Fruit fly (Drosophila melanogaster) whole organism, prepupa: ENCODE measurements around the gene CG40045.

Experiments used
- Blimp-1 ChIP-seq: fragments of 200-800 bp; sonication (Bioruptor generic); optimal IDR thresholded peaks from 3 replicates; lab custom pipeline; 2017; ENCODE audit warnings: missing biosample characterization, missing genetic modification characterization, mild to moderate bottlenecking, moderate library complexity, missing genetic modification reagents
- CG6276 ChIP-seq: fragments of 200-800 bp; sonication (Bioruptor generic); optimal IDR thresholded peaks from 2 replicates; lab custom pipeline; 2017; ENCODE audit warnings: missing biosample characterization, mild to moderate bottlenecking, missing genetic modification characterization
- Eip75B ChIP-seq: fragments of 200-800 bp; sonication (Bioruptor generic); optimal IDR thresholded peaks from 3 replicates; lab custom pipeline; 2016; ENCODE audit warnings: missing biosample characterization, missing genetic modification characterization
- Hr38 ChIP-seq: sonication (Bioruptor generic); optimal IDR thresholded peaks from 2 replicates; lab custom pipeline; 2016; ENCODE audit warnings: missing biosample characterization, missing genetic modification characterization
- esn ChIP-seq: fragments of 200-800 bp; sonication (Bioruptor generic); optimal IDR thresholded peaks from 2 replicates; lab custom pipeline; 2016; ENCODE audit warnings: missing biosample characterization, mild to moderate bottlenecking, missing genetic modification characterization, moderate library complexity
- salr ChIP-seq, 2 experiments: fragments of 200-800 bp; sonication (Bioruptor generic); optimal IDR thresholded peaks; 3 replicates each; lab custom pipeline; 2016 to 2018; ENCODE audit warnings: missing biosample characterization in 2 of 2, missing genetic modification characterization in 2 of 2, mild to moderate bottlenecking in 1 of 2
- vri ChIP-seq: fragments of 200-800 bp; sonication (Bioruptor generic); optimal IDR thresholded peaks from 3 replicates; lab custom pipeline; 2016; ENCODE audit warnings: missing biosample characterization, mild to moderate bottlenecking, missing genetic modification characterization

The CG40045 gene

dm6 chr3L:24083017-24083694 is 54.8 kb downstream of the CG40045 start:
- TF ChIP-seq Eip75B (GFP tag; lab: Kevin White, UChicago): no peak
- no peak for TF ChIP-seq CG6276 (GFP tag; lab: Kevin White, UChicago)
- TF ChIP-seq esn (GFP tag; lab: Kevin White, UChicago): no peak
- no peak for TF ChIP-seq salr (GFP tag; optimal IDR thresholded peaks at IDR 0.05; lab: Kevin White, UChicago)
- TF ChIP-seq vri (GFP tag; lab: Kevin White, UChicago): no peak
- no peak for TF ChIP-seq Hr38 (GFP tag; lab: Kevin White, UChicago)
- TF ChIP-seq Blimp-1 (GFP tag; lab: Kevin White, UChicago): no peak
